Worm (Caenorhabditis elegans): ENCODE measurements around the gene T23F4.2.

The T23F4.2 gene

ce11 chrII:1134314-1135108 lies 28.9 kb upstream of the T23F4.2 start:
- TF ChIP-seq pha-4 (tag; optimal IDR thresholded peaks at IDR 0.05) (peak; percentile 23), lsy-12 (tag; optimal IDR thresholded peaks at IDR 0.05) (peak; percentile 56), lin-15B (tag; optimal IDR thresholded peaks at IDR 0.05) (peak; percentile 45), nhr-23 (tag; optimal IDR thresholded peaks at IDR 0.05) (peak; percentile 18), lin-39 (tag; optimal IDR thresholded peaks at IDR 0.05) (peak; percentile 24)

ce11 chrII:1136485-1136884 lies 26.9 kb upstream of the T23F4.2 start, which contains the start of gene pod-2:
TSS of gene pod-2 (plus strand) at chrII:1136785.
- TF ChIP-seq ztf-11 (tag; optimal IDR thresholded peaks at IDR 0.05) = no peak
- TF ChIP-seq zag-1 (tag; optimal IDR thresholded peaks at IDR 0.05) = no peak
- no peak for TF ChIP-seq hmg-11 (tag; optimal IDR thresholded peaks at IDR 0.05)
- TF ChIP-seq pha-4 (tag; optimal IDR thresholded peaks at IDR 0.05) = no peak
- no peak for TF ChIP-seq ceh-28 (tag; optimal IDR thresholded peaks at IDR 0.05)
- no peak for TF ChIP-seq nhr-77 (tag; optimal IDR thresholded peaks at IDR 0.05)
- TF ChIP-seq nhr-23 (tag; optimal IDR thresholded peaks at IDR 0.05) = no peak
- no peak for TF ChIP-seq nhr-12 (tag; optimal IDR thresholded peaks at IDR 0.05)
- TF ChIP-seq ceh-9 (tag; optimal IDR thresholded peaks at IDR 0.05) = no peak
- TF ChIP-seq jun-1 (tag; optimal IDR thresholded peaks at IDR 0.05) = no peak
- TF ChIP-seq egl-5 (tag; optimal IDR thresholded peaks at IDR 0.05) = no peak
- no peak for TF ChIP-seq ZK546.5 (tag; optimal IDR thresholded peaks at IDR 0.05)
- TF ChIP-seq fos-1 (tag; optimal IDR thresholded peaks at IDR 0.05) = no peak
- TF ChIP-seq unc-62 (GFP tag; optimal IDR thresholded peaks at IDR 0.05) = no peak
- TF ChIP-seq nhr-76 (tag; optimal IDR thresholded peaks at IDR 0.05) = no peak
- no peak for TF ChIP-seq lsy-12 (tag; optimal IDR thresholded peaks at IDR 0.05)
- TF ChIP-seq elt-1 (tag; optimal IDR thresholded peaks at IDR 0.05) = no peak
- TF ChIP-seq nfya-1 (tag; optimal IDR thresholded peaks at IDR 0.05; ENCODE audit: insufficient read depth) = no peak

ce11 chrII:1138618-1139017 lies 24.8 kb upstream of the T23F4.2 start:
- TF ChIP-seq aly-2 (tag; optimal IDR thresholded peaks at IDR 0.05) = no peak
- TF ChIP-seq pqm-1 (tag; optimal IDR thresholded peaks at IDR 0.05) = peak; percentile 71
- TF ChIP-seq lin-39 (tag; optimal IDR thresholded peaks at IDR 0.05) = no peak
- TF ChIP-seq elt-2 (tag; optimal IDR thresholded peaks at IDR 0.05) = peak; percentile 88
- no peak for TF ChIP-seq nhr-23 (tag; optimal IDR thresholded peaks at IDR 0.05)
- TF ChIP-seq unc-62 (GFP tag; optimal IDR thresholded peaks at IDR 0.05) = no peak
- no peak for TF ChIP-seq nhr-25 (tag; optimal IDR thresholded peaks at IDR 0.05)

- no peak for TF ChIP-seq mdl-1 (tag; optimal IDR thresholded peaks at IDR 0.05)
- TF ChIP-seq ceh-16 (tag; optimal IDR thresholded peaks at IDR 0.05) = no peak
- TF ChIP-seq jun-1 (tag; optimal IDR thresholded peaks at IDR 0.05) = peak; percentile 54
- peak; percentile 88 for TF ChIP-seq elt-2 (tag; optimal IDR thresholded peaks at IDR 0.05)
- TF ChIP-seq nhr-237 (tag; optimal IDR thresholded peaks at IDR 0.05) = no peak
- no peak for TF ChIP-seq nhr-76 (tag; optimal IDR thresholded peaks at IDR 0.05)
- no peak for TF ChIP-seq aly-2 (tag; optimal IDR thresholded peaks at IDR 0.05)
- no peak for TF ChIP-seq ceh-9 (tag; optimal IDR thresholded peaks at IDR 0.05)
- TF ChIP-seq hmg-11 (tag; optimal IDR thresholded peaks at IDR 0.05) = no peak
- TF ChIP-seq pha-4 (tag; optimal IDR thresholded peaks at IDR 0.05) = no peak
- TF ChIP-seq pqm-1 (tag; optimal IDR thresholded peaks at IDR 0.05) = peak; percentile 94
- TF ChIP-seq nhr-11 (tag; optimal IDR thresholded peaks at IDR 0.05) = no peak
- no peak for TF ChIP-seq ztf-11 (tag; optimal IDR thresholded peaks at IDR 0.05)
These were observed 22.7 kb upstream of the T23F4.2 start, which contains the start of gene W09B6.4 for ce11 chrII:1140689-1141088. TSS of gene W09B6.4 (minus strand) at chrII:1140839.

- TF ChIP-seq nhr-25 (tag; optimal IDR thresholded peaks at IDR 0.05) (peak; percentile 44), elt-1 (tag; optimal IDR thresholded peaks at IDR 0.05) (peak; percentile 43), nhr-23 (tag; optimal IDR thresholded peaks at IDR 0.05) (peak; percentile 17), ceh-16 (tag; optimal IDR thresholded peaks at IDR 0.05) (no peak)
These were observed 21.4 kb upstream of the T23F4.2 start for ce11 chrII:1141720-1142574.

Measured in whole organism, L3 larva.